Fruit fly (Drosophila melanogaster) whole organism, embryonic: ENCODE results near the gene CG7006.

Experiments
- Atf6 ChIP-seq: fragments of 200-800 bp; sonication (Bioruptor generic); IDR thresholded peaks from 2 replicates; pipeline ENCODE4 v1.3.6; 2022; ENCODE audit warnings: missing biosample characterization, missing genetic modification characterization
- B-H2 ChIP-seq: fragments of 200-800 bp; sonication (Bioruptor generic); optimal IDR thresholded peaks from 2 replicates; lab custom pipeline; 2018; ENCODE audit warnings: missing biosample characterization, mild to moderate bottlenecking, missing genetic modification characterization
- CG10462 ChIP-seq: fragments of 200-800 bp; sonication (Bioruptor generic); optimal IDR thresholded peaks from 2 replicates; lab custom pipeline; 2016; ENCODE audit warnings: missing biosample characterization, missing genetic modification characterization
- CG10565 ChIP-seq: fragments of 200-800 bp; sonication (Bioruptor generic); optimal IDR thresholded peaks from 3 replicates; lab custom pipeline; 2016; ENCODE audit warnings: missing biosample characterization, mild to moderate bottlenecking, missing genetic modification characterization
- CG10654 ChIP-seq: fragments of 200-800 bp; sonication (Bioruptor generic); optimal IDR thresholded peaks from 2 replicates; lab custom pipeline; 2016; ENCODE audit warnings: missing biosample characterization, missing genetic modification characterization
- CG10959 ChIP-seq: fragments of 200-800 bp; sonication (Bioruptor generic); IDR thresholded peaks from 2 replicates; pipeline ENCODE4 v1.3.6; 2022; ENCODE audit warnings: missing biosample characterization, missing genetic modification characterization
- CG12071 ChIP-seq: fragments of 200-800 bp; sonication (Bioruptor generic); optimal IDR thresholded peaks from 3 replicates; lab custom pipeline; 2018; ENCODE audit warnings: missing biosample characterization, mild to moderate bottlenecking, missing genetic modification characterization
- CG1233 ChIP-seq: fragments of 200-800 bp; sonication (Bioruptor generic); optimal IDR thresholded peaks from 4 replicates; lab custom pipeline; 2018; ENCODE audit warnings: missing biosample characterization, mild to moderate bottlenecking, missing genetic modification characterization
- CG12744 ChIP-seq: fragments of 200-800 bp; sonication (Bioruptor generic); optimal IDR thresholded peaks from 2 replicates; lab custom pipeline; 2016; ENCODE audit warnings: missing biosample characterization, missing genetic modification characterization
- CG13894 ChIP-seq: fragments of 200-800 bp; sonication (Bioruptor generic); optimal IDR thresholded peaks from 3 replicates; lab custom pipeline; 2018; ENCODE audit warnings: missing biosample characterization, mild to moderate bottlenecking, missing genetic modification characterization, moderate library complexity
- CG14965 ChIP-seq: fragments of 200-800 bp; sonication (Bioruptor generic); optimal IDR thresholded peaks from 2 replicates; lab custom pipeline; 2016; ENCODE audit warnings: missing biosample characterization, missing genetic modification characterization, borderline replicate concordance
- CG15269 ChIP-seq: fragments of 200-800 bp; sonication (Bioruptor generic); optimal IDR thresholded peaks from 2 replicates; lab custom pipeline; 2018; ENCODE audit warnings: missing biosample characterization, mild to moderate bottlenecking, missing genetic modification characterization, moderate library complexity
- CG17568 ChIP-seq: fragments of 200-800 bp; sonication (Bioruptor generic); optimal IDR thresholded peaks from 2 replicates; lab custom pipeline; 2018; ENCODE audit warnings: missing biosample characterization, mild to moderate bottlenecking, missing genetic modification characterization, moderate library complexity
- CG18011 ChIP-seq: fragments of 200-800 bp; sonication (Bioruptor generic); optimal IDR thresholded peaks from 2 replicates; lab custom pipeline; 2017; ENCODE audit warnings: missing biosample characterization, missing genetic modification characterization, mild to moderate bottlenecking, moderate library complexity, missing genotype
- CG18599 ChIP-seq: fragments of 200-800 bp; sonication (Bioruptor generic); optimal IDR thresholded peaks from 3 replicates; lab custom pipeline; 2017; ENCODE audit warnings: missing biosample characterization, missing genetic modification characterization, mild to moderate bottlenecking, moderate library complexity, missing genetic modification reagents
- CG18764 ChIP-seq: fragments of 200-800 bp; sonication (Bioruptor generic); optimal IDR thresholded peaks from 3 replicates; lab custom pipeline; 2016; ENCODE audit warnings: missing biosample characterization, missing genetic modification characterization
- CG31441 ChIP-seq: fragments of 200-800 bp; sonication (Bioruptor generic); IDR thresholded peaks from 2 replicates; pipeline ENCODE4 v1.3.6; 2022; ENCODE audit warnings: missing biosample characterization, missing genetic modification characterization
- CG34224 ChIP-seq: fragments of 200-800 bp; sonication (Bioruptor generic); IDR thresholded peaks from 3 replicates; pipeline ENCODE4 v1.3.6; 2022; ENCODE audit warnings: missing biosample characterization, missing genetic modification characterization; ENCODE audit not compliant: partially characterized antibody
- CG7556 ChIP-seq: fragments of 200-800 bp; sonication (Bioruptor generic); optimal IDR thresholded peaks from 2 replicates; lab custom pipeline; 2017; ENCODE audit warnings: missing biosample characterization, mild to moderate bottlenecking, missing genetic modification characterization
- CG8089 ChIP-seq: fragments of 200-800 bp; sonication (Bioruptor generic); optimal IDR thresholded peaks from 3 replicates; lab custom pipeline; 2016; ENCODE audit warnings: missing biosample characterization, missing genetic modification characterization
- CG8924 ChIP-seq: fragments of 200-800 bp; optimal IDR thresholded peaks from 3 replicates; lab custom pipeline; 2019; ENCODE audit warnings: missing biosample characterization, mild to moderate bottlenecking, missing genetic modification characterization, moderate library complexity
- CG9215 ChIP-seq: fragments of 200-800 bp; sonication (Bioruptor generic); IDR thresholded peaks from 2 replicates; pipeline ENCODE4 v1.3.6; 2022; ENCODE audit warnings: missing biosample characterization, missing genetic modification characterization
- CkIIα-i1 ChIP-seq: fragments of 200-800 bp; sonication (Bioruptor generic); IDR thresholded peaks from 2 replicates; pipeline ENCODE4 v1.3.6; 2022; ENCODE audit warnings: missing biosample characterization, missing genetic modification characterization
- D19B ChIP-seq: fragments of 200-800 bp; sonication (Bioruptor generic); optimal IDR thresholded peaks from 2 replicates; lab custom pipeline; 2017; ENCODE audit warnings: missing biosample characterization, mild to moderate bottlenecking, missing genetic modification characterization
- Dip2 ChIP-seq: fragments of 200-800 bp; sonication (Bioruptor generic); IDR thresholded peaks from 2 replicates; pipeline ENCODE4 v1.3.6; 2022; ENCODE audit warnings: missing biosample characterization, missing genetic modification characterization
- E2f1 ChIP-seq: fragments of 200-800 bp; sonication (Bioruptor generic); IDR thresholded peaks from 2 replicates; pipeline ENCODE4 v1.3.6; 2022; ENCODE audit warnings: missing biosample characterization, missing genetic modification characterization
- ERR ChIP-seq: fragments of 200-800 bp; sonication (Bioruptor generic); optimal IDR thresholded peaks from 2 replicates; lab custom pipeline; 2016; ENCODE audit warnings: missing biosample characterization, missing genetic modification characterization
- Lim3 ChIP-seq: fragments of 200-800 bp; sonication (Bioruptor generic); IDR thresholded peaks from 2 replicates; pipeline ENCODE4 v1.3.6; 2022; ENCODE audit warnings: missing biosample characterization, missing genetic modification characterization
- Mrtf ChIP-seq: fragments of 200-800 bp; sonication (Bioruptor generic); IDR thresholded peaks from 3 replicates; pipeline ENCODE4 v1.3.6; 2022; ENCODE audit warnings: missing biosample characterization, missing genetic modification characterization
- NC2α ChIP-seq: fragments of 200-800 bp; sonication (Bioruptor generic); optimal IDR thresholded peaks from 2 replicates; lab custom pipeline; 2016; ENCODE audit warnings: missing biosample characterization, missing genetic modification characterization
- Rfx ChIP-seq: fragments of 200-800 bp; sonication (Bioruptor generic); IDR thresholded peaks from 2 replicates; pipeline ENCODE4 v1.3.6; 2022; ENCODE audit warnings: missing biosample characterization, missing genetic modification characterization
- Six4 ChIP-seq: fragments of 200-800 bp; sonication (Bioruptor generic); optimal IDR thresholded peaks from 2 replicates; lab custom pipeline; 2016; ENCODE audit warnings: missing biosample characterization, missing genetic modification characterization
- Sox102F ChIP-seq: fragments of 200-800 bp; sonication (Bioruptor generic); optimal IDR thresholded peaks from 2 replicates; lab custom pipeline; 2018; ENCODE audit warnings: missing biosample characterization, mild to moderate bottlenecking, missing genetic modification characterization, moderate library complexity
- Xbp1 ChIP-seq: fragments of 200-800 bp; sonication (Bioruptor generic); optimal IDR thresholded peaks from 3 replicates; lab custom pipeline; 2016; ENCODE audit warnings: missing biosample characterization, mild to moderate bottlenecking, missing genetic modification characterization
- amos ChIP-seq: fragments of 200-800 bp; sonication (Bioruptor generic); IDR thresholded peaks from 2 replicates; pipeline ENCODE4 v1.3.6; 2022; ENCODE audit warnings: missing biosample characterization, missing genetic modification characterization; ENCODE audit not compliant: partially characterized antibody
- ap ChIP-seq: fragments of 200-800 bp; sonication (Bioruptor generic); IDR thresholded peaks from 2 replicates; pipeline ENCODE4 v1.3.6; 2022; ENCODE audit warnings: missing biosample characterization, missing genetic modification characterization
- ara ChIP-seq: fragments of 200-800 bp; sonication (Bioruptor generic); IDR thresholded peaks from 2 replicates; pipeline ENCODE4 v1.3.6; 2022; ENCODE audit warnings: missing biosample characterization, missing genetic modification characterization
- az2 ChIP-seq: fragments of 200-800 bp; sonication (Bioruptor generic); optimal IDR thresholded peaks from 3 replicates; lab custom pipeline; 2016; ENCODE audit warnings: missing biosample characterization, missing genetic modification characterization
- chn ChIP-seq: fragments of 200-800 bp; sonication (Bioruptor generic); optimal IDR thresholded peaks from 2 replicates; lab custom pipeline; 2016; ENCODE audit warnings: missing biosample characterization, missing genetic modification characterization
- dati ChIP-seq: fragments of 200-800 bp; sonication (Bioruptor generic); IDR thresholded peaks from 2 replicates; pipeline ENCODE4 v1.3.6; 2022; ENCODE audit warnings: missing biosample characterization, missing genetic modification characterization
- dmrt11E ChIP-seq: fragments of 200-800 bp; sonication (Bioruptor generic); optimal IDR thresholded peaks from 3 replicates; lab custom pipeline; 2018; ENCODE audit warnings: missing biosample characterization, mild to moderate bottlenecking, missing genetic modification characterization, moderate library complexity
- ems ChIP-seq: fragments of 200-800 bp; sonication (Bioruptor generic); optimal IDR thresholded peaks from 3 replicates; lab custom pipeline; 2016; ENCODE audit warnings: missing biosample characterization, missing genetic modification characterization
- fd3F ChIP-seq: fragments of 200-800 bp; sonication (Bioruptor generic); optimal IDR thresholded peaks from 2 replicates; lab custom pipeline; 2018; ENCODE audit warnings: missing biosample characterization, mild to moderate bottlenecking, missing genetic modification characterization, moderate library complexity
- ham ChIP-seq: fragments of 200-800 bp; sonication (Bioruptor generic); IDR thresholded peaks from 2 replicates; pipeline ENCODE4 v1.3.6; 2022; ENCODE audit warnings: missing biosample characterization, missing genetic modification characterization
- lmd ChIP-seq: fragments of 200-800 bp; sonication (Bioruptor generic); IDR thresholded peaks from 2 replicates; pipeline ENCODE4 v1.3.6; 2022; ENCODE audit warnings: missing biosample characterization, missing genetic modification characterization
- mirr ChIP-seq: fragments of 200-800 bp; sonication (Bioruptor generic); optimal IDR thresholded peaks from 3 replicates; lab custom pipeline; 2018; ENCODE audit warnings: missing biosample characterization, mild to moderate bottlenecking, missing genetic modification characterization
- prd ChIP-seq, 3 experiments: fragments of >200 bp in 2 of 3; fragments of 200-800 bp in 1 of 3; sonication (Bioruptor generic) in 1 of 3; optimal IDR thresholded peaks in 2 of 3; IDR thresholded peaks in 1 of 3; 2 replicates in 2 of 3; 3 replicates in 1 of 3; pipeline versions ENCODE4 v1.3.6 to Lab custom; 2017 to 2022; ENCODE audit warnings: missing biosample characterization in 1 of 3, missing genetic modification characterization in 1 of 3
- scrt ChIP-seq: fragments of 200-800 bp; sonication (Bioruptor generic); optimal IDR thresholded peaks from 2 replicates; lab custom pipeline; 2018; ENCODE audit warnings: missing biosample characterization, mild to moderate bottlenecking, missing genetic modification characterization, moderate library complexity
- seq ChIP-seq: fragments of 200-800 bp; sonication (Bioruptor generic); IDR thresholded peaks from 2 replicates; pipeline ENCODE4 v1.3.6; 2022; ENCODE audit warnings: missing biosample characterization, missing genetic modification characterization
- tio ChIP-seq: fragments of 200-800 bp; sonication (Bioruptor generic); optimal IDR thresholded peaks from 2 replicates; lab custom pipeline; 2017; ENCODE audit warnings: missing biosample characterization, missing genetic modification characterization, inconsistent platforms

CG7006 gene

dm6 chr3R:24894419-24895206 is 44.2 kb downstream of the CG7006 start, which contains the start of the genes CG31121 and CG11069 (continued):
- TF ChIP-seq D19B (no peak), CG8089 (GFP tag; lab: Kevin White, UChicago) (no peak), CG31441 (GFP tag; lab: Robert Waterston, UW) (no peak), CG9215 (GFP tag; lab: Robert Waterston, UW) (no peak), CG10565 (GFP tag; lab: Kevin White, UChicago) (no peak), ham (no peak), fd3F (GFP tag; lab: Kevin White, UChicago) (no peak), CG14965 (no peak), scrt (no peak), seq (GFP tag; lab: Robert Waterston, UW) (0 out of 2 replicates have a peak, but pooled peaks have one; percentile 14), Sox102F (GFP tag; lab: Kevin White, UChicago) (no peak), ara (GFP tag; lab: Robert Waterston, UW) (no peak), Xbp1 (GFP tag; lab: Kevin White, UChicago) (no peak), E2f1 (GFP tag; lab: Robert Waterston, UW) (no peak), dati (GFP tag; lab: Robert Waterston, UW) (no peak), CG17568 (no peak), mirr (no peak), ERR (GFP tag; lab: Kevin White, UChicago) (no peak), Lim3 (GFP tag; lab: Robert Waterston, UW) (no peak), amos (no peak), NC2α (GFP tag; lab: Kevin White, UChicago) (no peak), CG13894 (tag; lab: Kevin White, UChicago) (no peak), lmd (GFP tag; lab: Robert Waterston, UW) (no peak), CG34224 (GFP tag; lab: Robert Waterston, UW) (no peak), CG12071 (no peak), ems (no peak), az2 (GFP tag; lab: Kevin White, UChicago) (no peak), chn (no peak), Dip2 (no peak), CkIIα-i1 (GFP tag; lab: Robert Waterston, UW) (no peak), prd (optimal IDR thresholded peaks at IDR 0.05; lab: Kevin White, UChicago) (no peak), prd (GFP tag; IDR thresholded peaks at IDR 0.05; lab: Robert Waterston, UW) (0 out of 3 replicates have a peak, but pooled peaks have one; percentile 14), Mrtf (GFP tag; lab: Robert Waterston, UW) (no peak), CG18011 (no peak), CG18764 (GFP tag; lab: Kevin White, UChicago) (no peak), Atf6 (GFP tag; lab: Robert Waterston, UW) (no peak), CG8924 (tag; lab: Kevin White, UChicago) (no peak), CG10462 (GFP tag; lab: Kevin White, UChicago) (no peak), CG18599 (GFP tag; lab: Kevin White, UChicago) (no peak), CG10654 (GFP tag; lab: Kevin White, UChicago) (no peak), Six4 (GFP tag; lab: Kevin White, UChicago) (no peak), Rfx (GFP tag; lab: Robert Waterston, UW) (peak; percentile 46), tio (GFP tag; lab: Kevin White, UChicago) (no peak), CG12744 (GFP tag; lab: Kevin White, UChicago) (no peak), ap (GFP tag; lab: Robert Waterston, UW) (no peak), dmrt11E (tag; lab: Kevin White, UChicago) (no peak), CG10959 (GFP tag; lab: Robert Waterston, UW) (no peak), CG15269 (tag; lab: Kevin White, UChicago) (no peak), B-H2 (no peak), CG7556 (no peak), CG1233 (GFP tag; lab: Kevin White, UChicago) (no peak)
